Fruit fly (Drosophila melanogaster) whole organism, prepupa: ENCODE results near the gene Syx5.

ENCODE experiments used
- Blimp-1 ChIP-seq: fragments of 200-800 bp; sonication (Bioruptor generic); optimal IDR thresholded peaks from 3 replicates; lab custom pipeline; 2017; ENCODE audit warnings: missing biosample characterization, missing genetic modification characterization, mild to moderate bottlenecking, moderate library complexity, missing genetic modification reagents
- CG11762 ChIP-seq: fragments of 200-800 bp; sonication (Bioruptor generic); optimal IDR thresholded peaks from 3 replicates; lab custom pipeline; 2016; ENCODE audit warnings: missing biosample characterization, missing genetic modification characterization; ENCODE audit not compliant: insufficient read depth
- CG16779 ChIP-seq: fragments of 200-800 bp; sonication (Bioruptor generic); optimal IDR thresholded peaks from 3 replicates; lab custom pipeline; 2017; ENCODE audit warnings: missing biosample characterization, mild to moderate bottlenecking, missing genetic modification characterization
- Smox ChIP-seq: fragments of 200-800 bp; sonication (Bioruptor generic); optimal IDR thresholded peaks from 3 replicates; lab custom pipeline; 2016; ENCODE audit warnings: missing biosample characterization, missing genetic modification characterization
- svp ChIP-seq: fragments of 200-800 bp; sonication (Bioruptor generic); peaks from one replicate; lab custom pipeline; 2016; ENCODE audit warnings: missing biosample characterization, missing genetic modification characterization

dm6 chr2L:16321209-16321608 lies 14.1 kb downstream of the Syx5 start:
- TF ChIP-seq Blimp-1 (GFP tag; lab: Kevin White, UChicago) (no peak), Smox (GFP tag; lab: Kevin White, UChicago) (no peak), CG16779 (tag; lab: Kevin White, UChicago) (no peak), CG11762 (GFP tag; lab: Kevin White, UChicago) (no peak), svp (GFP tag; lab: Kevin White, UChicago) (no peak)
